Fruit fly (Drosophila melanogaster) Kc167 (cell line): ENCODE data around the gene CG13021.

Source experiments
- Myc ChIP-seq: fragments of >200 bp; optimal IDR thresholded peaks from 2 replicates; lab custom pipeline; 2017; ENCODE audit warnings: missing external identifiers
- h ChIP-seq: fragments of >200 bp; optimal IDR thresholded peaks from 3 replicates; lab custom pipeline; 2018; ENCODE audit warnings: missing external identifiers
- insv ChIP-seq: fragments of >200 bp; optimal IDR thresholded peaks from 3 replicates; lab custom pipeline; 2018; ENCODE audit warnings: missing external identifiers
- psq ChIP-seq: fragments of >200 bp; optimal IDR thresholded peaks from 2 replicates; lab custom pipeline; 2017; ENCODE audit warnings: missing external identifiers

DNA sequence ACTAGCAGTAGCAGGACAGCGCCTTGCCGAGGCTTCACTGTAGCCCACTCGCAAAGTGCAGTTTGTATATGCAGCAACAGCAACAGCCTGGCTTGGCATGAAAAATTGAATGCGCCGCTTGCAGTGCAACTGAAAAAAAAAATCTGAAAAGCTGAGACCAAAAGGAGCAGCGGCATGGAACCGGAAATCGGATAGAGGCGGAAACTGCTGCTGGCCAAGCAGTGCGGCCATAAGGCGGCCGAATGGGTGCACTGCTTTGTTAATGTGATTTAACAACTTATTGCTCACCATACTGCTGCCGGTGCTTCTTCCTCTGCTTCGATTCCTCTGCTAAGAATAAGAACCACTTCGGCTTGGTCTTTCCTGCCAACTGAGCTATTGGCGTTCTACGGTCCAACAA, 9.9 kb upstream of the CG13021 start:
- no peak for TF ChIP-seq h (lab: Kevin White, UChicago)
- no peak for TF ChIP-seq Myc (lab: Kevin White, UChicago)
- TF ChIP-seq psq (lab: Kevin White, UChicago) = no peak
- TF ChIP-seq insv (lab: Kevin White, UChicago) = no peak
